Worm (Caenorhabditis elegans) whole organism, L1 larva: ENCODE results near the gene gcn-2.
A peak's percentile ranks its signal among the peaks of the same experiment; 100 is the strongest.

ENCODE experiments used
- C04F5.9 ChIP-seq: sonication (generic microtip); optimal IDR thresholded peaks from 2 replicates; lab custom pipeline; 2016; ENCODE audit warnings: missing genetic modification characterization, missing compliant biosample characterization
- C16A3.4 ChIP-seq: fragments of 150-350 bp; optimal IDR thresholded peaks from 2 replicates; lab custom pipeline; 2014; ENCODE audit warnings: missing biosample characterization, missing genetic modification characterization
- C34B4.2 ChIP-seq: sonication (generic microtip); optimal IDR thresholded peaks from 2 replicates; lab custom pipeline; 2017; ENCODE audit warnings: mild to moderate bottlenecking, missing genetic modification characterization, missing compliant biosample characterization
- F16B12.6 ChIP-seq: fragments of 150-350 bp; optimal IDR thresholded peaks from 2 replicates; lab custom pipeline; 2014; ENCODE audit warnings: missing biosample characterization, missing genetic modification characterization
- aha-1 ChIP-seq: fragments of 150-350 bp; optimal IDR thresholded peaks from 2 replicates; lab custom pipeline; 2014; ENCODE audit warnings: missing biosample characterization, missing genetic modification characterization
- alr-1 ChIP-seq: fragments of 200-800 bp; sonication (Bioruptor generic); optimal IDR thresholded peaks from 2 replicates; lab custom pipeline; 2018; ENCODE audit warnings: borderline replicate concordance, mild to moderate bottlenecking, missing genetic modification characterization, missing compliant biosample characterization
- ama-1 ChIP-seq: fragments of 150-350 bp; optimal IDR thresholded peaks from 2 replicates; lab custom pipeline; 2014
- ceh-63 ChIP-seq: fragments of 200-800 bp; sonication (Bioruptor generic); optimal IDR thresholded peaks from 2 replicates; lab custom pipeline; 2018; ENCODE audit warnings: mild to moderate bottlenecking, missing genetic modification characterization, missing compliant biosample characterization
- ceh-8 ChIP-seq: fragments of 200-800 bp; sonication (Bioruptor generic); optimal IDR thresholded peaks from 2 replicates; lab custom pipeline; 2018; ENCODE audit warnings: mild to moderate bottlenecking, missing genetic modification characterization, moderate library complexity, missing compliant biosample characterization
- dsc-1 ChIP-seq: sonication (generic microtip); optimal IDR thresholded peaks from 2 replicates; lab custom pipeline; 2016; ENCODE audit warnings: mild to moderate bottlenecking, missing genetic modification characterization, missing compliant biosample characterization
- efl-1 ChIP-seq, 4 experiments: fragments of 150-350 bp; optimal IDR thresholded peaks in 3 of 4; peaks in 1 of 4; 1 replicate in 1 of 4; 2 replicates in 3 of 4; lab custom pipeline; 2014; ENCODE audit warnings: missing biosample characterization in 2 of 4, missing genetic modification characterization in 2 of 4, missing genetic modification reagents in 2 of 4
- efl-3 ChIP-seq: fragments of 200-800 bp; sonication (Bioruptor generic); optimal IDR thresholded peaks from 2 replicates; lab custom pipeline; 2018; ENCODE audit warnings: mild to moderate bottlenecking, missing genetic modification characterization, missing compliant biosample characterization
- ets-5 ChIP-seq: fragments of 200-800 bp; sonication (Bioruptor generic); IDR thresholded peaks from 2 replicates; pipeline ENCODE4 v1.3.6; 2022; ENCODE audit warnings: missing genetic modification characterization, missing compliant biosample characterization
- fkh-10 ChIP-seq: sonication (generic microtip); optimal IDR thresholded peaks from 2 replicates; lab custom pipeline; 2017; ENCODE audit warnings: missing biosample characterization, missing genetic modification reagents, missing genetic modification characterization
- fkh-4 ChIP-seq: sonication (generic microtip); optimal IDR thresholded peaks from 2 replicates; lab custom pipeline; 2016; ENCODE audit warnings: missing compliant biosample characterization, missing genetic modification characterization, borderline replicate concordance
- hlh-4 ChIP-seq: sonication (generic microtip); optimal IDR thresholded peaks from 2 replicates; lab custom pipeline; 2016; ENCODE audit warnings: mild to moderate bottlenecking, missing genetic modification characterization, missing compliant biosample characterization
- hpl-2 ChIP-seq: fragments of 150-350 bp; optimal IDR thresholded peaks from 2 replicates; lab custom pipeline; 2014; ENCODE audit warnings: missing biosample characterization, missing genetic modification reagents, missing genetic modification characterization
- irx-1 ChIP-seq: sonication (generic microtip); optimal IDR thresholded peaks from 2 replicates; lab custom pipeline; 2016; ENCODE audit warnings: missing genetic modification characterization, missing compliant biosample characterization
- isw-1 ChIP-seq: fragments of 200-800 bp; sonication (Bioruptor generic); IDR thresholded peaks from 2 replicates; pipeline ENCODE4 v1.3.6; 2022; ENCODE audit warnings: missing genetic modification characterization, missing compliant biosample characterization
- jun-1 ChIP-seq: fragments of 150-350 bp; optimal IDR thresholded peaks from 2 replicates; lab custom pipeline; 2014; ENCODE audit warnings: missing biosample characterization, missing genetic modification reagents, missing genetic modification characterization
- lin-13 ChIP-seq: fragments of 150-350 bp; optimal IDR thresholded peaks from 2 replicates; lab custom pipeline; 2014; ENCODE audit warnings: missing biosample characterization, missing genetic modification reagents, missing genetic modification characterization
- lin-15B ChIP-seq: fragments of 150-350 bp; sonication (generic microtip); optimal IDR thresholded peaks from 3 replicates; lab custom pipeline; 2014; ENCODE audit warnings: missing biosample characterization, missing genetic modification characterization
- lin-35 ChIP-seq, 2 experiments: fragments of 150-350 bp; optimal IDR thresholded peaks; 2 replicates each; lab custom pipeline; 2014; ENCODE audit warnings: missing biosample characterization in 2 of 2, missing genetic modification characterization in 2 of 2, missing genetic modification reagents in 2 of 2
- lin-39 ChIP-seq: fragments of 150-350 bp; optimal IDR thresholded peaks from 2 replicates; lab custom pipeline; 2014; ENCODE audit warnings: missing biosample characterization, missing genetic modification reagents, missing genetic modification characterization
- lir-3 ChIP-seq: sonication (generic microtip); optimal IDR thresholded peaks from 2 replicates; lab custom pipeline; 2016; ENCODE audit warnings: mild to moderate bottlenecking, missing genetic modification characterization, moderate library complexity, missing compliant biosample characterization; ENCODE audit not compliant: poor library complexity
- mab-9 ChIP-seq: fragments of 200-800 bp; sonication (Bioruptor generic); IDR thresholded peaks from 2 replicates; pipeline ENCODE4 v1.3.6; 2022; ENCODE audit warnings: missing genetic modification reagents, missing genetic modification characterization, missing compliant biosample characterization
- mdl-1 ChIP-seq, 2 experiments: fragments of 150-350 bp; optimal IDR thresholded peaks; 2 replicates each; lab custom pipeline; 2014 to 2017; ENCODE audit warnings: missing biosample characterization in 2 of 2, missing genetic modification characterization in 2 of 2, inconsistent platforms in 1 of 2
- nhr-11 ChIP-seq: fragments of 150-350 bp; optimal IDR thresholded peaks from 2 replicates; lab custom pipeline; 2014; ENCODE audit warnings: missing biosample characterization, missing genetic modification characterization
- nhr-19 ChIP-seq: fragments of 200-800 bp; sonication (Bioruptor generic); conservative IDR thresholded peaks from 2 replicates; pipeline ENCODE4 v1.3.6; 2022; ENCODE audit warnings: missing genetic modification characterization, missing compliant biosample characterization
- nhr-20 ChIP-seq: sonication (generic microtip); optimal IDR thresholded peaks from 2 replicates; lab custom pipeline; 2016; ENCODE audit warnings: mild to moderate bottlenecking, missing genetic modification characterization, missing compliant biosample characterization
- nhr-28 ChIP-seq: fragments of 150-350 bp; optimal IDR thresholded peaks from 2 replicates; lab custom pipeline; 2014; ENCODE audit warnings: missing biosample characterization, missing genetic modification characterization
- nhr-47 ChIP-seq: sonication (generic microtip); optimal IDR thresholded peaks from 2 replicates; lab custom pipeline; 2016; ENCODE audit warnings: mild to moderate bottlenecking, missing genetic modification characterization, moderate library complexity, missing compliant biosample characterization
- nhr-71 ChIP-seq: sonication (generic microtip); optimal IDR thresholded peaks from 2 replicates; lab custom pipeline; 2016; ENCODE audit warnings: mild to moderate bottlenecking, missing genetic modification characterization, moderate library complexity, missing compliant biosample characterization
- nhr-84 ChIP-seq: sonication (generic microtip); optimal IDR thresholded peaks from 2 replicates; lab custom pipeline; 2017; ENCODE audit warnings: missing biosample characterization, missing genetic modification characterization
- nhr-90 ChIP-seq: sonication (generic microtip); optimal IDR thresholded peaks from 2 replicates; lab custom pipeline; 2016; ENCODE audit warnings: mild to moderate bottlenecking, missing genetic modification characterization, missing compliant biosample characterization; ENCODE audit not compliant: poor library complexity
- pag-3 ChIP-seq: sonication (generic microtip); optimal IDR thresholded peaks from 2 replicates; lab custom pipeline; 2017; ENCODE audit warnings: missing genetic modification characterization, mild to moderate bottlenecking, missing compliant biosample characterization, antibody characterized with exemption, borderline replicate concordance; ENCODE audit not compliant: insufficient read depth
- pax-3 ChIP-seq: fragments of 200-800 bp; sonication (Bioruptor generic); optimal IDR thresholded peaks from 2 replicates; lab custom pipeline; 2018; ENCODE audit warnings: mild to moderate bottlenecking, missing genetic modification characterization, moderate library complexity, missing compliant biosample characterization
- pqm-1 ChIP-seq: sonication (generic microtip); optimal IDR thresholded peaks from 3 replicates; lab custom pipeline; 2017; ENCODE audit warnings: missing biosample characterization, missing genetic modification characterization
- skn-1 ChIP-seq: fragments of 150-350 bp; optimal IDR thresholded peaks from 2 replicates; lab custom pipeline; 2014; ENCODE audit warnings: missing biosample characterization, missing genetic modification characterization
- snpc-4 ChIP-seq: fragments of 150-350 bp; optimal IDR thresholded peaks from 2 replicates; lab custom pipeline; 2014; ENCODE audit warnings: missing biosample characterization, missing genetic modification characterization
- snu-23 ChIP-seq: sonication (generic microtip); optimal IDR thresholded peaks from 2 replicates; lab custom pipeline; 2016; ENCODE audit warnings: missing genetic modification characterization, missing compliant biosample characterization
- sox-4 ChIP-seq: sonication (generic microtip); optimal IDR thresholded peaks from 2 replicates; lab custom pipeline; 2016; ENCODE audit warnings: missing genetic modification characterization, missing compliant biosample characterization
- swsn-7 ChIP-seq: sonication (generic microtip); optimal IDR thresholded peaks from 2 replicates; lab custom pipeline; 2016; ENCODE audit warnings: missing genetic modification characterization, missing compliant biosample characterization
- tbx-2 ChIP-seq: sonication (generic microtip); optimal IDR thresholded peaks from 2 replicates; lab custom pipeline; 2016; ENCODE audit warnings: missing genetic modification characterization, missing compliant biosample characterization
- tlp-1 ChIP-seq: fragments of 150-350 bp; optimal IDR thresholded peaks from 2 replicates; lab custom pipeline; 2014; ENCODE audit warnings: missing biosample characterization, missing genetic modification characterization
- unc-130 ChIP-seq: fragments of 150-350 bp; optimal IDR thresholded peaks from 2 replicates; lab custom pipeline; 2017; ENCODE audit warnings: missing biosample characterization, missing genetic modification characterization, inconsistent platforms
- unc-30 ChIP-seq: sonication (generic microtip); optimal IDR thresholded peaks from 2 replicates; lab custom pipeline; 2017; ENCODE audit warnings: missing biosample characterization, missing genetic modification characterization
- unc-62 ChIP-seq: fragments of 150-350 bp; optimal IDR thresholded peaks from 2 replicates; lab custom pipeline; 2014; ENCODE audit warnings: missing biosample characterization, missing genetic modification reagents, missing genetic modification characterization
- vab-15 ChIP-seq: sonication (generic microtip); optimal IDR thresholded peaks from 2 replicates; lab custom pipeline; 2017; ENCODE audit warnings: missing genotype, mild to moderate bottlenecking, missing genetic modification characterization, missing compliant biosample characterization
- xbp-1 ChIP-seq: sonication (generic microtip); optimal IDR thresholded peaks from 2 replicates; lab custom pipeline; 2016; ENCODE audit warnings: missing genetic modification characterization, missing compliant biosample characterization
- zip-4 ChIP-seq: fragments of 200-800 bp; sonication (Bioruptor generic); optimal IDR thresholded peaks from 2 replicates; lab custom pipeline; 2018; ENCODE audit warnings: mild to moderate bottlenecking, missing genetic modification characterization, moderate library complexity, missing compliant biosample characterization
- ztf-11 ChIP-seq, 2 experiments: sonication (generic microtip); optimal IDR thresholded peaks; 2 replicates each; lab custom pipeline; 2016 to 2017; ENCODE audit warnings: missing genetic modification characterization in 2 of 2, missing biosample characterization in 1 of 2, missing compliant biosample characterization in 1 of 2
- ztf-4 ChIP-seq: fragments of 150-350 bp; optimal IDR thresholded peaks from 2 replicates; lab custom pipeline; 2014; ENCODE audit warnings: missing biosample characterization, missing genetic modification characterization

gcn-2 gene

DNA sequence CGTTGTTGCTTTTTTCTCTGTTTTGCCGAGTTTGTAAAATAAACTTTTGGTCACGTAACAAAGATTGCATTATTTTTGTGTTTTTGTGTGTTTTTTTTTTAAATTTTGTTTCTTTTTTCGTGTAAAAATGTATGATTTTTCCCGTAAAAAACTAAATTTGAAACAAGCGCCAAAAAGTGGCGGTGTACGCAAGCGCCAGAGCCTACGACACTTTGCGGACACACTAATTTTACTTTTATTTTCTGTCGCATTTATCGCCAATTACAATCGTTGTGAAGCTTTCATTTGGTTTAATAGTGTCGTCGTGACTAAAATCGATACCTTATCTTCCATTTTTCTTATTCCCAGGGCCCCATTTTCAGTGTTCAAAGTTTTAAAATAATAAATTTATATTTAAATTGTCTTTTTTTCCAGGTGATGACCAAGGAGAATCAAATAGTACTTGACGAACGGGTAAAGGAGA lies at the start of gene gcn-2, which contains the start of gene Y81G3A.1:
Gene gcn-2 (plus strand): TSS at position 413 of the 463 bp plus-strand sequence.
Gene Y81G3A.1 (minus strand): TSS at position 175 of the 463 bp plus-strand sequence.
- TF ChIP-seq lin-35 (GFP tag; optimal IDR thresholded peaks at IDR 0.05; lab: Kevin White, UChicago) (peak; percentile 97 to 98), alr-1 (tag; lab: Kevin White, UChicago) (no peak), hpl-2 (GFP tag; lab: Kevin White, UChicago) (no peak), nhr-47 (tag; lab: Kevin White, UChicago) (peak; percentile 77), isw-1 (GFP tag; lab: Robert Waterston, UW) (peak; percentile 45), sox-4 (tag; lab: Kevin White, UChicago) (no peak), tbx-2 (peak; percentile 68), pax-3 (no peak), nhr-71 (tag; lab: Kevin White, UChicago) (peak; percentile 71), nhr-19 (peak; percentile 69), ztf-4 (tag; lab: Kevin White, UChicago) (no peak), zip-4 (peak; percentile 23), snpc-4 (tag; lab: Kevin White, UChicago) (peak; percentile 71), irx-1 (tag; lab: Kevin White, UChicago) (peak; percentile 52), hlh-4 (no peak), F16B12.6 (peak; percentile 97), lin-13 (GFP tag; lab: Kevin White, UChicago) (peak; percentile 43), ztf-11 (tag; optimal IDR thresholded peaks at IDR 0.05; lab: Kevin White, UChicago) (peak in 1 of 2 experiments; percentile 5), ceh-8 (GFP tag; lab: Kevin White, UChicago) (no peak), vab-15 (tag; lab: Kevin White, UChicago) (no peak), C16A3.4 (peak; percentile 47), mab-9 (peak; percentile 26; the same call in 1 of the 2 replicates), lin-39 (tag; lab: Kevin White, UChicago) (peak; percentile 9), lir-3 (no peak), tlp-1 (tag; lab: Kevin White, UChicago) (no peak), nhr-20 (tag; lab: Kevin White, UChicago) (peak; percentile 51), ceh-63 (no peak), mdl-1 (tag; optimal IDR thresholded peaks at IDR 0.05; lab: Kevin White, UChicago) (no peak), lin-15B (tag; lab: Kevin White, UChicago) (peak; percentile 38), efl-3 (no peak), unc-62 (GFP tag; lab: Kevin White, UChicago) (no peak), ama-1 (no peak), C34B4.2 (tag; lab: Kevin White, UChicago) (no peak), ets-5 (GFP tag; lab: Robert Waterston, UW) (no peak), pag-3 (tag; lab: Kevin White, UChicago) (no peak), jun-1 (no peak), xbp-1 (peak; percentile 60), swsn-7 (tag; lab: Kevin White, UChicago) (peak; percentile 65), C04F5.9 (tag; lab: Kevin White, UChicago) (peak; percentile 22), fkh-4 (no peak), unc-30 (no peak), aha-1 (tag; lab: Kevin White, UChicago) (no peak), snu-23 (GFP tag; lab: Kevin White, UChicago) (peak; percentile 66), efl-1 (optimal IDR thresholded peaks at IDR 0.05; lab: Kevin White, UChicago) (peak; percentile 97 to 98), efl-1 (GFP tag; optimal IDR thresholded peaks at IDR 0.05 in 1 of 2; lab: Kevin White, UChicago) (peak; percentile 98 to 100), nhr-11 (tag; lab: Kevin White, UChicago) (no peak), fkh-10 (no peak), skn-1 (tag; lab: Kevin White, UChicago) (no peak), dsc-1 (tag; lab: Kevin White, UChicago) (peak; percentile 65), nhr-28 (no peak), pqm-1 (tag; lab: Kevin White, UChicago) (no peak), nhr-90 (tag; lab: Kevin White, UChicago) (peak; percentile 56), unc-130 (tag; lab: Kevin White, UChicago) (peak; percentile 43), nhr-84 (tag; lab: Kevin White, UChicago) (no peak)
